Fruit fly (Drosophila melanogaster): ENCODE measurements around the gene CG9114.

DNA sequence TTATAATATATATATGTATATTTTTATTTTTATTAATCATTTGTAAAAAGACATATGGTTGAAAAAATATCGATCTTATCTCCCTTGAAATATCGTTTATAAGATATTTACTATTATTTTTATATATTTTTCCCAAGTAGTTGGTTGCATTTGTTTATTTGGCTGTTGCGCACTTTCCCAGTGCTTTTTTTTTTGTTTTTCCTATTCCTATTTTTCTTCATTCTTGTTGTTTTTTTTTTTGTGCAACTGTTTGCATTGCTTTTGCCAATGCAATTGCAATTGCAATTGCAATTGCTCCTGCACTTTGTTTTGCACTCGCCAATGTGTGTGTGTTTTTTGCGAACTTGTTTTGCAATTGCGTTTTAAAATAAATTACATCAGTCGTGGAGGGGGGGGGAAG, 19.6 kb downstream of the CG9114 start:
- no peak for TF ChIP-seq CG6854 (GFP tag; optimal IDR thresholded peaks at IDR 0.05)
- TF ChIP-seq Lpt (GFP tag; optimal IDR thresholded peaks at IDR 0.05), result no peak
- TF ChIP-seq CG8632 (GFP tag; optimal IDR thresholded peaks at IDR 0.05), result no peak
- TF ChIP-seq esn (GFP tag; optimal IDR thresholded peaks at IDR 0.05), result no peak

All from whole organism, prepupa.